Fruit fly (Drosophila melanogaster): Measurements from ENCODE around the gene CG43354.
A peak's percentile ranks its signal among the peaks of the same experiment; 100 is the strongest.

The CG43354 gene

DNA sequence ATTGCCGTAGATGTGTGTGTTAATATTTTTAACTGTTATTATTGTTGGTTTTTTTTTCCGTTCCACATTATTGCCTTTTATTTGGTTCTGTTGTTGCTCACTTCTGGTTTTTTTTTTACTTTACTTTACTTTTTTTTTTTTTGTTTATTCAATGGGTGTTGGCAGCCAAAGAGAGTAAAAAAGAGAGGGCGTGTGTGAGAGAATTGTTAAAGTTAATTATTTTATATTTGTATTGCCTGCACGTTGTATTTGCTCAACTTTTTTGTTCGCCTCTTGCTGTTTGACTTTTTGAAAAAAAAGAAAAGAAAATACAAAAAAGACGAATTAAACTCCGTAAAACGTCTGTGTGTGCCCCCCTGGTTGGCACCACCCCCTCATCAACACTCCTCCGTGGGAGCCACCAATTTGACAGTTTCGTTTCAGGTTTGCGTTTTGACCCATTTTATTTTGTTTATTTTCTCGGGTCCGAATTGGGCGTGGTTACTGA is 18.4 kb upstream of the CG43354 start (continued):
- peak; percentile 70 for TF ChIP-seq Met (GFP tag; optimal IDR thresholded peaks at IDR 0.05)
- peak; percentile 32 for TF ChIP-seq acj6 (GFP tag; optimal IDR thresholded peaks at IDR 0.05)
- TF ChIP-seq CG6792 (GFP tag; optimal IDR thresholded peaks at IDR 0.05) = peak; percentile 62
- peak; percentile 75 for TF ChIP-seq CG16779 (tag; optimal IDR thresholded peaks at IDR 0.05)
- TF ChIP-seq Ets96B (tag; optimal IDR thresholded peaks at IDR 0.05) = peak; percentile 80
- peak; percentile 56 for TF ChIP-seq CG8319 (GFP tag; optimal IDR thresholded peaks at IDR 0.05)
- TF ChIP-seq Sox15 (GFP tag; optimal IDR thresholded peaks at IDR 0.05) = no peak
- TF ChIP-seq vri (GFP tag; optimal IDR thresholded peaks at IDR 0.05) = peak; percentile 78
- TF ChIP-seq Sox102F (GFP tag; optimal IDR thresholded peaks at IDR 0.05) = peak; percentile 74
- peak; percentile 65 for TF ChIP-seq CG15336 (GFP tag; IDR thresholded peaks at IDR 0.05)
- peak; percentile 39 for TF ChIP-seq CG1621 (tag; optimal IDR thresholded peaks at IDR 0.05)
- TF ChIP-seq Blimp-1 (GFP tag; optimal IDR thresholded peaks at IDR 0.05) = peak; percentile 40
- TF ChIP-seq CG8632 (GFP tag; optimal IDR thresholded peaks at IDR 0.05) = peak; percentile 78

DNA sequence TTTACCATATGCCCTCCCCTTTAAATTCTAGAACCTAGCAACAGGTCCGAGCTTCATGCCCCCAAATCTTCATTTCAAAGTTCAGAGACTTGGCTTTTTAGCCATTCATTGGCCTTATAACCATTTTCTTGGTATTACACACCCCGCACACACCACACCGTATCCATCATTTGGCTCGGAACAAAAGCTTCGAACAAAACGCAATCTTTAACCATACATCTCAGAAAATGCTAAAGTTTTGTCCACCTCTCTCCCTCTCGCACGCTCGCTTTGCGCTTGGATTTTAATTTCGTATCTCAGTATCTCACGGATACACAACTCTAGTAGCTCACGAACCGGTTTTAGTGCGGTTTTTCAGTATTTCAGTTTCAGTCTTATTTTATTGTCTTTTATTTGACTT is 17.8 kb upstream of the CG43354 start:
- TF ChIP-seq Met (GFP tag; optimal IDR thresholded peaks at IDR 0.05) = no peak
- no peak for TF ChIP-seq CG1621 (tag; optimal IDR thresholded peaks at IDR 0.05)
- no peak for TF ChIP-seq CG31627 (GFP tag; optimal IDR thresholded peaks at IDR 0.05)
- no peak for TF ChIP-seq CG4318 (GFP tag; optimal IDR thresholded peaks at IDR 0.05)
- no peak for TF ChIP-seq fkh (GFP tag; optimal IDR thresholded peaks at IDR 0.05)

DNA sequence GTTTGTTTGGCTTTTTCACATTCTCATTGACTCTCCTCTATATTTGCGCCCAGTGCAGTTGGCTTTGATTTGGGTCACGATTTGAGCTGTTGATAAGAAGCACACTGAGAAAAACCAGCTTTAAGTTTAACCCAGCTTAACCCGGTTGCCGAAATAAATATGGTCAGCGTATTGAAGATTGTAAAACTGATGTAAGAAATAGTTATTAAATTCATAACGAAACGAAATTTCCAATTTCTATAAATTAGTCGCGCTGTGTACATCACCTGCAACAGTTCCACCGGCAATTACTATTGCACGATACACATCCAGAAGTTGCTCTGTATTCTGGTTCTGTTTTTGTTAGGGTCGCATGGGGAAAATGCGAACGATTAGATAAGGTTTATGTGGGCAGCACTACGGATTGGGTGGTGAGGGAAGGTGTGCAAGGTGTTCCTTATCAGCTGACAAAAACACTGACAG is 15.9 kb upstream of the CG43354 start:
- TF ChIP-seq Hr38 (GFP tag; optimal IDR thresholded peaks at IDR 0.05) (no peak), CG3919 (GFP tag; optimal IDR thresholded peaks at IDR 0.05) (peak; percentile 63), CG16779 (tag; optimal IDR thresholded peaks at IDR 0.05) (no peak), Lpt (GFP tag; optimal IDR thresholded peaks at IDR 0.05) (peak; percentile 54), spab (GFP tag; optimal IDR thresholded peaks at IDR 0.05) (no peak), lz (GFP tag; optimal IDR thresholded peaks at IDR 0.05) (peak; percentile 54), CG6276 (GFP tag; optimal IDR thresholded peaks at IDR 0.05) (peak; percentile 53), acj6 (GFP tag; optimal IDR thresholded peaks at IDR 0.05) (peak; percentile 71), topi (GFP tag; optimal IDR thresholded peaks at IDR 0.05) (peak; percentile 51), Smox (GFP tag; optimal IDR thresholded peaks at IDR 0.05) (peak; percentile 26), CG15336 (GFP tag; IDR thresholded peaks at IDR 0.05) (peak; percentile 71; the same call in 1 of the 2 replicates), dac (GFP tag; optimal IDR thresholded peaks at IDR 0.05) (peak; percentile 41), CG8632 (GFP tag; optimal IDR thresholded peaks at IDR 0.05) (peak; percentile 41), CG11762 (GFP tag; optimal IDR thresholded peaks at IDR 0.05; ENCODE audit: insufficient read depth) (peak; percentile 29), Blimp-1 (GFP tag; optimal IDR thresholded peaks at IDR 0.05) (no peak), fkh (GFP tag; optimal IDR thresholded peaks at IDR 0.05) (peak; percentile 65), CG6808 (GFP tag; optimal IDR thresholded peaks at IDR 0.05) (no peak), Eip78C (GFP tag) (peak; percentile 82), Sox102F (GFP tag; optimal IDR thresholded peaks at IDR 0.05) (peak; percentile 40), esn (GFP tag; optimal IDR thresholded peaks at IDR 0.05) (peak; percentile 65), vri (GFP tag; optimal IDR thresholded peaks at IDR 0.05) (peak; percentile 25), eg (GFP tag; IDR thresholded peaks at IDR 0.05) (peak; percentile 87), cyc (GFP tag; optimal IDR thresholded peaks at IDR 0.05) (peak; percentile 57), CG10631 (GFP tag; optimal IDR thresholded peaks at IDR 0.05) (peak; percentile 55), CG7368 (GFP tag; optimal IDR thresholded peaks at IDR 0.05) (peak; percentile 51), CG6163 (GFP tag; IDR thresholded peaks at IDR 0.05) (peak; percentile 86), Hr39 (GFP tag; optimal IDR thresholded peaks at IDR 0.05) (peak; percentile 69), Sox14 (GFP tag; optimal IDR thresholded peaks at IDR 0.05) (peak; percentile 61), Eip75B (GFP tag; optimal IDR thresholded peaks at IDR 0.05) (peak; percentile 62), fd85E (GFP tag; optimal IDR thresholded peaks at IDR 0.05) (no peak), ss (GFP tag; optimal IDR thresholded peaks at IDR 0.05) (no peak), net (GFP tag; optimal IDR thresholded peaks at IDR 0.05) (peak; percentile 45), pdm3 (GFP tag; optimal IDR thresholded peaks at IDR 0.05) (peak; percentile 69), CG11294 (GFP tag; IDR thresholded peaks at IDR 0.05) (peak; percentile 75), achi (GFP tag; optimal IDR thresholded peaks at IDR 0.05) (peak; percentile 57), dsx (GFP tag; optimal IDR thresholded peaks at IDR 0.05; ENCODE audit: poor library complexity, severe bottlenecking) (no peak), CG8319 (GFP tag; optimal IDR thresholded peaks at IDR 0.05) (peak; percentile 45), Sox15 (GFP tag; optimal IDR thresholded peaks at IDR 0.05) (peak; percentile 23), CG32006 (GFP tag; optimal IDR thresholded peaks at IDR 0.05) (peak; percentile 78), svp (GFP tag) (peak; percentile 84)

Measured in whole organism, prepupa.